Fruit fly (Drosophila melanogaster) whole organism, adult: ENCODE results near the gene Cyp4d14.

Experiments used
- CG11617 ChIP-seq: fragments of 200-800 bp; sonication (Bioruptor generic); optimal IDR thresholded peaks from 2 replicates; lab custom pipeline; 2017; ENCODE audit warnings: mild to moderate bottlenecking, missing biosample characterization, missing genetic modification reagents, missing genetic modification characterization
- CG14711 ChIP-seq: fragments of 200-800 bp; sonication (Bioruptor generic); optimal IDR thresholded peaks from 2 replicates; lab custom pipeline; 2018; ENCODE audit warnings: missing biosample characterization, mild to moderate bottlenecking, missing genetic modification characterization, moderate library complexity
- CG1620 ChIP-seq: fragments of 200-800 bp; sonication (Bioruptor generic); optimal IDR thresholded peaks from 2 replicates; lab custom pipeline; 2016; ENCODE audit warnings: missing biosample characterization, missing genetic modification characterization
- CG33017 ChIP-seq: fragments of 200-800 bp; sonication (Bioruptor generic); optimal IDR thresholded peaks from 2 replicates; lab custom pipeline; 2018; ENCODE audit warnings: missing biosample characterization, mild to moderate bottlenecking, missing genetic modification characterization, moderate library complexity
- CG7045 ChIP-seq: fragments of 200-800 bp; sonication (Bioruptor generic); optimal IDR thresholded peaks from 2 replicates; lab custom pipeline; 2017; ENCODE audit warnings: missing biosample characterization, mild to moderate bottlenecking, missing genetic modification characterization
- CG7101 ChIP-seq: fragments of 200-800 bp; sonication (Bioruptor generic); optimal IDR thresholded peaks from 2 replicates; lab custom pipeline; 2018; ENCODE audit warnings: missing biosample characterization, mild to moderate bottlenecking, missing genetic modification characterization, moderate library complexity
- Crg-1 ChIP-seq: fragments of 200-800 bp; sonication (Bioruptor generic); optimal IDR thresholded peaks from 2 replicates; lab custom pipeline; 2016; ENCODE audit warnings: missing biosample characterization, missing genetic modification characterization
- cnc ChIP-seq, 2 experiments: fragments of >200 bp; optimal IDR thresholded peaks; 2 replicates each; lab custom pipeline; 2017
- kay ChIP-seq: fragments of 200-800 bp; sonication (Bioruptor generic); peaks from one replicate; lab custom pipeline; 2016; ENCODE audit warnings: missing biosample characterization, missing genetic modification characterization, borderline replicate concordance
- ovo ChIP-seq: fragments of 200-800 bp; sonication (Bioruptor generic); optimal IDR thresholded peaks from 2 replicates; lab custom pipeline; 2016; ENCODE audit warnings: missing biosample characterization, missing genetic modification characterization
- toe ChIP-seq: fragments of 200-800 bp; sonication (Bioruptor generic); optimal IDR thresholded peaks from 2 replicates; lab custom pipeline; 2016; ENCODE audit warnings: missing biosample characterization, missing genetic modification characterization

DNA sequence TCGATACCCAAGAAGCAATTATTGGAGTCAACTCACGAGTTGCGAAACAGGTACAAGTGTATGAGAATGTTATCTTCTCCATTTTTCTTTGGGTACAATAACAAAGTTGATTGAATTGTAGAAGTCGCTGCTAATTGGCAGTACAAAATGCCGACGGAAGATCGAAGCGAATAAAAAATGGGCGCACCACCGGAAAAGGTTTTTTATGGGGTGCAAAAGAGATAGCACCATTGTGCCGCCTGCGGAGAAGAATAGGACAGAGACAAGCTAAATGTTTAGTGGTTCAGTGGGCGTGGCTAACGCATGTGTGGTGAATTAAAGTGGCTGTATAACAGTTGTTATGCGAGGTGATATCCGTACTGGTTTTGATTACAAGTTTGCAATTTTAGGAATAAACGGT lies 34.6 kb downstream of the Cyp4d14 start:
- no peak for TF ChIP-seq ovo (GFP tag; lab: Kevin White, UChicago)
- TF ChIP-seq CG1620 = no peak
- TF ChIP-seq Crg-1 (GFP tag; lab: Kevin White, UChicago) = no peak
- TF ChIP-seq CG7045 (GFP tag; lab: Kevin White, UChicago) = no peak
- TF ChIP-seq CG11617 (GFP tag; lab: Kevin White, UChicago) = no peak
- no peak for TF ChIP-seq CG33017 (tag; lab: Kevin White, UChicago)
- no peak for TF ChIP-seq CG14711 (tag; lab: Kevin White, UChicago)
- no peak for TF ChIP-seq CG7101 (tag; lab: Kevin White, UChicago)
- no peak for TF ChIP-seq cnc (optimal IDR thresholded peaks at IDR 0.05; lab: Kevin White, UChicago)
- no peak for TF ChIP-seq toe (GFP tag; lab: Kevin White, UChicago)
- TF ChIP-seq kay (GFP tag; lab: Kevin White, UChicago) = no peak
